Worm (Caenorhabditis elegans) whole organism, midembryonic: Measurements from ENCODE around the gene vps-33.2.

Experiments
- cog-1 ChIP-seq: sonication (generic microtip); optimal IDR thresholded peaks from 2 replicates; lab custom pipeline; 2016; ENCODE audit warnings: missing genetic modification characterization, missing compliant biosample characterization
- tab-1 ChIP-seq: fragments of 200-800 bp; sonication (Bioruptor generic); IDR thresholded peaks from 2 replicates; pipeline ENCODE4 v1.3.6; 2022; ENCODE audit warnings: missing genetic modification characterization, missing compliant biosample characterization

ce11 chrII:6600973-6601372 lies at the start of gene vps-33.2:
- TF ChIP-seq tab-1 (GFP tag; lab: Robert Waterston, UW) (no peak), cog-1 (tag; lab: Kevin White, UChicago) (no peak)
